Worm (Caenorhabditis elegans): Measurements from ENCODE around the gene F35H8.2.

Gene F35H8.2

DNA sequence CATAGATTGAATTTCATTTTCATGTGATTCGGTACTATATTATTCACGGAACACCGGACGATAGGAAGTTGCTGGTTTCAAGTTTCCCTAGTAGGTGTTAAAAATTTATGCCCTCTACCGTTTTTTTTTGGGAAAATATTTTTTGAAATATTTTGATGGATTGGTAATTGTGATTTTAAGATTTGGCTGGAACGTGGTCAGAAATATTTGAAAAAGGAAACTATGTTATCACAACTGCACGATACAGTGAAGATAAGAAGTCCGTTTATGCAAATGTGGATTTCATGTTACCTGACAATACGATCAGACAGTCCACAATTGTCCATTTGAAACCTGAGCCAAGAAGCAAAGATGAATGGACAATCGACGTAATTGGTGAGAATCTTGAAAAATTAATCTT is 32.3 kb upstream of the F35H8.2 start, which contains the start of gene AH6.17:
AH6.17 (plus strand) TSS at position 185 of the 400 bp plus-strand sequence.
- TF ChIP-seq Y55F3AM.14 (GFP tag; optimal IDR thresholded peaks at IDR 0.05) (no peak), nhr-25 (tag; optimal IDR thresholded peaks at IDR 0.05) (no peak), unc-62 (GFP tag; optimal IDR thresholded peaks at IDR 0.05) (no peak), nhr-237 (tag; optimal IDR thresholded peaks at IDR 0.05) (no peak), C34F6.9 (tag; optimal IDR thresholded peaks at IDR 0.05) (no peak), egl-27 (tag; optimal IDR thresholded peaks at IDR 0.05) (no peak), lin-13 (GFP tag; optimal IDR thresholded peaks at IDR 0.05) (no peak), nhr-6 (tag; optimal IDR thresholded peaks at IDR 0.05) (no peak), unc-55 (GFP tag; optimal IDR thresholded peaks at IDR 0.05) (no peak)

DNA sequence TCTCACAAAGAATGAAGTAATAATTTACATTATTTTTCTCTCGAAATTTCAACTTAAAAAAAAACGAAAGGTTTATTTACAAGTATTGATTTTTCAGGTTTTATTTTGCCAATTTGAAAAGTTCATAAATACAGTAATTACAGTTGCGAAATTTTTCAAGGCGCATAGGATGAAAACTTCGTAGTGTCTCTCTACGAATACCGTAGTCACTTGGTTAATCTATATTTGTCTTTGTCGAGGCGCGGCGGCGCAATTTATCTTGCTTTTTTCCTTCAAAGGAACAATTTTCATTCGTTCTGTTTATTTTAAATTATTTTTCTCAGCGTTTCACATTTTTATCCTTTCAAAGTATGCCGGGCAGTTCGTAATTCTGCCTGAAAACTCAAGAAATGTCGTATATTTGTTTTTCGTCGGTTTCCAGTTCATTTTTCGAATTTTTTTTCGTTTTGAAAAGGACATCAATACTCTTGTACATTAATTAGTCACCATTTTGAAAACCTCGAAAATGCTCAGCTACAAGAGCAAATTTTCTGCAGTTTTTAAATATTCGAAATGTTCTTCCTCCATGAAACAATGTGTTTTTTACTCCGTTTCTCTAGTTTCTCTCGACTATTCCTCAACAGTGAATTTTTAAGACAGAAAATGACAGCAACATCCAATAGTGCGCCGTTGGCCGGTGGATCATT is 31.6 kb upstream of the F35H8.2 start, which contains the start of gene mex-6:
mex-6 (plus strand) TSS at position 636 of the 686 bp plus-strand sequence.
- TF ChIP-seq F13H6.1 (tag; optimal IDR thresholded peaks at IDR 0.05), result no peak
- TF ChIP-seq ztf-4 (tag; optimal IDR thresholded peaks at IDR 0.05), result no peak
- TF ChIP-seq Y55F3AM.14 (GFP tag; optimal IDR thresholded peaks at IDR 0.05), result no peak

DNA sequence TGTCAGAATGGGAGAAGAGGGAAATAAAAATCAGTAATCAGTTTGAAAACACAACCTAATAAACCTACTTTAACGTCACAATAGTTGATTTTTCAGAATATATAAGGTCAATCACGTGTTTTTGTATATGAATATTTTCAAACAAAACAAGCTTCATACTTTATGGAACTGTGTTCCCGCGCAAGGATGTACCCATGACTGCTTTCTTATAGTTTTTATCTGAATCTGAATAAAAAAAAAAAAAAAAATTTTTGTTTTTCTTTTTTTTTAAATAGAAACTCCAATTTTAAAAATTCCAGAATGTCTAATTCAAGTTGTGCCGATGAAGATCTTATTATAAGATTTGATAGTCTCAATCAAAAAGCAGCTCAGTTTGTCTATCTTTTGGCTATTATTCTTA is 26.8 kb upstream of the F35H8.2 start, which contains the start of gene sra-2:
sra-2 (plus strand) TSS at position 301 of the 400 bp plus-strand sequence.
- TF ChIP-seq Y55F3AM.14 (GFP tag; optimal IDR thresholded peaks at IDR 0.05) (no peak), ztf-11 (tag; optimal IDR thresholded peaks at IDR 0.05) (no peak), nhr-10 (tag; optimal IDR thresholded peaks at IDR 0.05) (no peak), ceh-16 (tag; optimal IDR thresholded peaks at IDR 0.05) (no peak), skn-1 (tag; optimal IDR thresholded peaks at IDR 0.05) (no peak), unc-62 (GFP tag; optimal IDR thresholded peaks at IDR 0.05) (no peak), ztf-1 (GFP tag; conservative IDR thresholded peaks at IDR 0.05) (no peak), mab-5 (tag; optimal IDR thresholded peaks at IDR 0.05) (no peak), gmeb-1 (tag; optimal IDR thresholded peaks at IDR 0.05) (no peak), ceh-82 (tag; optimal IDR thresholded peaks at IDR 0.05) (no peak), lin-39 (tag; optimal IDR thresholded peaks at IDR 0.05) (no peak), sem-4 (tag; optimal IDR thresholded peaks at IDR 0.05) (no peak), nhr-21 (tag; optimal IDR thresholded peaks at IDR 0.05) (no peak), mbf-1 (tag; optimal IDR thresholded peaks at IDR 0.05) (no peak), lsy-2 (tag; optimal IDR thresholded peaks at IDR 0.05) (no peak), nhr-77 (tag; optimal IDR thresholded peaks at IDR 0.05) (no peak)

DNA sequence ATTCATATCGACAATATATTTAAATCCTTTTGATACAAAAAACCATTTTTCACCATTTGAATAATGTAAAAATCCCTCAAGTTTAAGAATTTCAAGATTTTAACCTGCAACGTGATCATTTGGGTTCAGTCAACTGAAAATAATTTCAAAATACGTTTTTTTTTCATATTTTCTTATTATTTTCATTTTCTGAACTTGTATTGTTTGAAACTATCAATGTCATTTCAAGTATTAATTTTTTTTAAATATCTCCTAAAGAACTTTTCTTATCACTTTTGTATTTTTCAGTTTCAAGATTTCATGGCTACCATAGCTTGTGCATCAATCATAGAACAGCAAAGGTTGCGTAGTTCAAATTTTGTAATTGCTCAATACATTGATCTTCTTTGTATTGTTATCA is 23.3 kb upstream of the F35H8.2 start, which contains the start of gene sra-9:
sra-9 (plus strand) TSS at position 301 of the 400 bp plus-strand sequence.
- TF ChIP-seq mbf-1 (tag; optimal IDR thresholded peaks at IDR 0.05) (no peak), nhr-23 (tag; optimal IDR thresholded peaks at IDR 0.05) (no peak), nhr-10 (tag; optimal IDR thresholded peaks at IDR 0.05) (no peak), lin-11 (tag; optimal IDR thresholded peaks at IDR 0.05) (no peak), nhr-6 (tag; optimal IDR thresholded peaks at IDR 0.05) (no peak), mdl-1 (tag; optimal IDR thresholded peaks at IDR 0.05) (no peak), ztf-4 (tag; optimal IDR thresholded peaks at IDR 0.05) (no peak), sma-3 (GFP tag; optimal IDR thresholded peaks at IDR 0.05) (no peak)

DNA sequence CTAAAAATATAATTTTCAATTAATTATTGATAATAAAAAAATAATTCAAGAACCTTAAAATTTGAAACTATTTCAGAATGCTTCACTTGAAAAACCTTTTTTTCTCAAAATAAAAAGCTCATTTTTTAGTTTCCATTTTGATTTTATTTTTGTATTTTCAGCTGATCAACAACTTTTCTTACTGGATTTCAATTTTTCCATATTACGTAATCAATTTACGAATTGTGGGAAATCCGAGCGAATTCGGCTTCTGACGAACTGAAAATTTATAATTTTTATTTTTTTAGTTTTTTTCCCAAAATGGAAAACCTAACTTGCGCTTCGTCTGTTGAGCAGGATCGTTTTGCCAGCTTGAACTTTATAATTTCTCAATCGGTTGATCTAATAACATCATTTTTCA is 17.9 kb upstream of the F35H8.2 start, which contains the start of gene sra-8:
sra-8 (plus strand) TSS at position 301 of the 400 bp plus-strand sequence.
- TF ChIP-seq sem-4 (tag; optimal IDR thresholded peaks at IDR 0.05) (no peak), gmeb-1 (tag; optimal IDR thresholded peaks at IDR 0.05) (no peak), skn-1 (tag; optimal IDR thresholded peaks at IDR 0.05) (no peak), lin-11 (tag; optimal IDR thresholded peaks at IDR 0.05) (no peak), sma-3 (GFP tag; optimal IDR thresholded peaks at IDR 0.05) (no peak), ztf-4 (tag; optimal IDR thresholded peaks at IDR 0.05) (no peak), unc-62 (GFP tag; optimal IDR thresholded peaks at IDR 0.05) (no peak), unc-55 (GFP tag; optimal IDR thresholded peaks at IDR 0.05) (no peak), mab-5 (tag; optimal IDR thresholded peaks at IDR 0.05) (no peak), unc-39 (tag; optimal IDR thresholded peaks at IDR 0.05) (no peak), egl-27 (tag; optimal IDR thresholded peaks at IDR 0.05) (no peak), dmd-4 (tag; optimal IDR thresholded peaks at IDR 0.05) (no peak), blmp-1 (tag; optimal IDR thresholded peaks at IDR 0.05; ENCODE audit: insufficient read depth) (no peak), crh-2 (tag; optimal IDR thresholded peaks at IDR 0.05) (no peak), lsy-2 (tag; optimal IDR thresholded peaks at IDR 0.05) (no peak), elt-1 (tag; optimal IDR thresholded peaks at IDR 0.05) (no peak), lin-13 (GFP tag; optimal IDR thresholded peaks at IDR 0.05) (no peak)

All from whole organism, L2 larva.